Worm (Caenorhabditis elegans): ENCODE data around the gene C47A4.1.

C47A4.1 gene

DNA sequence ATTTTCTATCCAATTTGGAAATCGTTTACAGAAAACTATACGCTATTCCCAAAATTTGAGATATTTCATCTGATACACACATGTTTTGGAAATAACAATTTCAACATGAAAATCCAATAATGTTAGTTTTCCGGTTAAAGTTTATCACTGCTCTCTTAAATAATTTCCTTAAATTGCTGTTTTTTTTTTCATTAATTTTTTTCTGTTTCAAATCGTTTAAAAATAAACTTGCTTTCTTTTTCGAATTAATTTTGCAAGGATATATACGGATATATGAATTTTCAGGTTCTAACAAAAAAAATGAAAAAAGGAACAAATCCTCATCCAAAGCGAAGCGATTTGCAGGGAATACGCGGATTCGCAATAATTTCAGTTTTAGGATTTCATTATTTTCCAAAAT, 42.7 kb downstream of the C47A4.1 start, which contains the start of gene oac-48:
TSS of gene oac-48 (plus strand) at position 301 of the 400 bp plus-strand sequence.
- TF ChIP-seq Y22D7AL.16 (tag; optimal IDR thresholded peaks at IDR 0.05) = no peak
- no peak for TF ChIP-seq eyg-1 (tag; optimal IDR thresholded peaks at IDR 0.05)
- no peak for TF ChIP-seq F13H6.1 (tag; optimal IDR thresholded peaks at IDR 0.05)
- no peak for TF ChIP-seq pag-3 (tag; optimal IDR thresholded peaks at IDR 0.05; ENCODE audit: borderline replicate concordance)
- no peak for TF ChIP-seq ceh-31 (tag; optimal IDR thresholded peaks at IDR 0.05)
- TF ChIP-seq nfya-1 (tag; optimal IDR thresholded peaks at IDR 0.05) = no peak

DNA sequence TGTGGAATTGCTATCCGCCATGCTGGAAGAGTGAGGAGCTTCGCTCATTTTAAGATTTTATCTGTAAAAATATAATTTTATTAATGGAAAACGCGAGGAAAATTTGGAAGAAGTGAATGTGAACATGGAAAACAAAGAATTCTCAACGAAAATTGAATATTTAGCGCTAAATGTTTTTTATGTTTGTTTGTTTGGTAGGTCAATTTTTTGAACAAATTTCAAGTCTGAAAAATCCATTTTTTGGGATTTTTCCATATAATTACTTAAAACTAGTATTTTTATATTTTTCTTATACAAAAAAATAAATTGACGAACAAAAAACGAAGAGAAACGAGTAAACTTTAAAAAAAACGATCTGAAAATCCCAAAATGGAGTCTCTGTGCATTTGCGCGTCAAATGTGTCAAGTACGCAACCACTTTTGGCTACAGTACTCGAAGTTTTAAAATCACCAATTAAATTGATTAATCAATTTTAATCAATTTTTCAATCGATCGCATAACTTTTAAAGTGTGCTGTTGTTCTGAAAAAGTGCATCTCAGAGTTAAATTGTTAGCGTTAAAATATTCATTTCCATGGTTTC, 49.2 kb downstream of the C47A4.1 start, which contains the start of gene fbxa-215:
TSS of gene fbxa-215 (minus strand) at position 61 of the 582 bp plus-strand sequence.
- TF ChIP-seq zip-5 (tag; optimal IDR thresholded peaks at IDR 0.05) (no peak), pax-1 (tag; optimal IDR thresholded peaks at IDR 0.05) (no peak), hlh-15 (tag; optimal IDR thresholded peaks at IDR 0.05) (no peak), ceh-22 (tag; optimal IDR thresholded peaks at IDR 0.05) (no peak), ceh-34 (tag; optimal IDR thresholded peaks at IDR 0.05) (no peak), dmd-4 (tag; optimal IDR thresholded peaks at IDR 0.05; ENCODE audit: borderline replicate concordance) (no peak), rnt-1 (tag; optimal IDR thresholded peaks at IDR 0.05) (no peak), madf-2 (tag; optimal IDR thresholded peaks at IDR 0.05) (no peak), ceh-19 (GFP tag; optimal IDR thresholded peaks at IDR 0.05) (no peak), pha-2 (tag; optimal IDR thresholded peaks at IDR 0.05) (no peak), nhr-11 (tag; optimal IDR thresholded peaks at IDR 0.05) (no peak), ceh-31 (tag; optimal IDR thresholded peaks at IDR 0.05) (no peak), hlh-30 (tag; optimal IDR thresholded peaks at IDR 0.05; ENCODE audit: insufficient read depth) (no peak), pha-4 (tag; optimal IDR thresholded peaks at IDR 0.05) (no peak), fkh-6 (tag; optimal IDR thresholded peaks at IDR 0.05) (no peak), dve-1 (tag; optimal IDR thresholded peaks at IDR 0.05) (no peak), ceh-6 (GFP tag; optimal IDR thresholded peaks at IDR 0.05) (no peak), unc-86 (tag; optimal IDR thresholded peaks at IDR 0.05) (no peak), ceh-45 (GFP tag; IDR thresholded peaks at IDR 0.05) (no peak)

Measured in whole organism, late embryonic.